Worm (Caenorhabditis elegans) whole organism, L4/young adult: ENCODE results near the gene C31E10.6.

Experiments
- W03F9.2 ChIP-seq: fragments of 150-350 bp; optimal IDR thresholded peaks from 2 replicates; lab custom pipeline; 2014; ENCODE audit warnings: missing biosample characterization, missing genetic modification characterization
- dao-5 ChIP-seq: sonication (generic microtip); optimal IDR thresholded peaks from 2 replicates; lab custom pipeline; 2016; ENCODE audit warnings: missing genotype, missing genetic modification characterization, moderate library complexity, missing compliant biosample characterization
- him-1 ChIP-seq: sonication (generic microtip); optimal IDR thresholded peaks from 2 replicates; lab custom pipeline; 2016; ENCODE audit warnings: missing genotype, missing genetic modification reagents, missing genetic modification characterization, missing compliant biosample characterization

Gene C31E10.6

ce11 chrX:14016698-14017097 is 20.6 kb downstream of the C31E10.6 start:
- TF ChIP-seq him-1 (peak; percentile 82), dao-5 (tag; lab: Kevin White, UChicago) (no peak)

ce11 chrX:14020290-14020689 is 24.2 kb downstream of the C31E10.6 start, which contains the start of gene C04C11.1:
Gene C04C11.1, plus strand, starts transcription at chrX:14020590.
- no peak for TF ChIP-seq dao-5 (tag; lab: Kevin White, UChicago)
- TF ChIP-seq him-1 = no peak
- no peak for TF ChIP-seq W03F9.2 (tag; lab: Kevin White, UChicago)

ce11 chrX:14024400-14024953 is 28.3 kb downstream of the C31E10.6 start:
- no peak for TF ChIP-seq dao-5 (tag; lab: Kevin White, UChicago)
- TF ChIP-seq him-1 = no peak
- no peak for TF ChIP-seq W03F9.2 (tag; lab: Kevin White, UChicago)

- TF ChIP-seq dao-5 (tag; lab: Kevin White, UChicago) (no peak), W03F9.2 (tag; lab: Kevin White, UChicago) (no peak), him-1 (no peak)
These were observed 30.8 kb downstream of the C31E10.6 start for ce11 chrX:14026893-14027292.

DNA sequence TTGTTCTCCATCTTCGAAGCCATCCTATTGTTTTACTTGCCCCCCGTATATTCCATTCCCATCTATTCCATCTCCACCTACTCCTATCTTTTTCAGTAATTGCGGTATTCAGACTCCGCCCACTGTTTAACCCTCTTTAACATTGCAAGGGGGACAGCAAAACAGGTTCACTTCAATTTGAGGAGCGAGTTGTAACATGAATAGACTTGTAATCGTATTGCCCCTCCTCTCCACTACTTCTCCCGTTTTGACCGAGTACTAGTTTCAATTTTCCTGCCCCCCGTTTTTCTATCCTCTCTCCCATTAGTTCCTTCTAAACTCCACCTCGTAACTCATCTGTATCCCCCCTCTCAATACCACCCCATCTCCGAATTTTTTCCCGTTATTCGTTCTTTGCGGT is 32.4 kb downstream of the C31E10.6 start:
- TF ChIP-seq W03F9.2 (tag; lab: Kevin White, UChicago) (no peak), dao-5 (tag; lab: Kevin White, UChicago) (no peak), him-1 (no peak)

DNA sequence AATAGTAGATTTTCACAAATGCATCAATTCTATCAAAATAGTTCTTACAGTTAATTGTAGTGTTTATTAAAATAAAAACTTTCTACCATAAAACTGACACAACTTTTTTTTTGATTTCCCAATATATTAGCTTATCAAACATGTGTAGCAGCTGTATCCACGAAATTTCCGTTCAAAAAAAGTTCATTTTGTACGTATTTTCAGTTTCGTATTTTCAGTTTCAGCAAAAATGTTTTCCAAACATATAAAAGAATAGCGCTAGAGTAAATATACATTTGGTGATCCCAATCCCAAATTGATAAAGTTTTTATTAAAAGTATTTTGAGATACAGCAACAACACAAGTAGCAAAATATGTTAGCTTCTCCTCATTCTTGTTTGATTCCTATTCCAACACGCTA is 33.3 kb downstream of the C31E10.6 start:
- TF ChIP-seq W03F9.2 (tag; lab: Kevin White, UChicago) = no peak
- no peak for TF ChIP-seq him-1
- TF ChIP-seq dao-5 (tag; lab: Kevin White, UChicago) = no peak

DNA sequence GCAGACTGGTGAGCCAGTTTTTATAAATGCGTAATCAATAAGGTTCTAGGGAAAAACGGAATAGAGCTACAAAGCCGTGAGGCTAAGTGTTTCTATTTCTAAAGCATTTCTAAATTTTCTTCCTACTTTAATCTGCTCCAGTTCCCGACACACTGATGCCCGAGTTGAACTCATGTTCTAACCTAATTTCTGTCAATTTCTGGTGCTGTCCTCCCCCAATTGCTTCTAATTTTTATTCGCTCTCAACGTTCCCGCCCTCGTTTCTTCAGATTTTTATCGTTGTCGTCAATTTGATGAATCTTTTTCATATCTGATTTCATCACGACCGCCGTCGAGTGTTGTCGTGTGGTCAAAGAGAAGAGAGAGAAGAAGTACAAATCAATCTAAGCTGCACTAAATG is 33.7 kb downstream of the C31E10.6 start:
- TF ChIP-seq dao-5 (tag; lab: Kevin White, UChicago) (no peak), W03F9.2 (tag; lab: Kevin White, UChicago) (no peak), him-1 (no peak)

ce11 chrX:14030524-14030923 is 34.4 kb downstream of the C31E10.6 start:
- TF ChIP-seq him-1 = no peak

DNA sequence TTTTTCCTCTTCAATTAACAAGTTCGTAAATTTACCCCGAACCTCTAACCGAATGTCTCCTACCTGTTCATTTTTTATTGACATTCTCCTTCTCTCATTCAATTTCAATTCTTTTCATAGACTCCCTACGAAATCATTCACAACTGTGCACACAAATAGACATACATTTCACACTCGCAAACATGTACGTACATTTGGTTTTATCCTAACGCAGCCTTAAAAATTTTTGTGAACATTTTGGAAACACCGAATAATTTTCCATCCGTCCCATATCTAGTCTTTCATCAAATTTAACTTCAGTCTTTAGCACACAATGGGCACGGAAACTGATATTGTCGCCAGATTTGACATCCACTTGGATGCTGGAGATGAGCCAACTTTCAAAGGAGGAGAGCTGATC is 37.4 kb downstream of the C31E10.6 start, which contains the start of gene arrd-25:
Gene arrd-25, plus strand, starts transcription at position 301 of the 400 bp plus-strand sequence.
- TF ChIP-seq dao-5 (tag; lab: Kevin White, UChicago) (no peak), W03F9.2 (tag; lab: Kevin White, UChicago) (no peak), him-1 (no peak)

- no peak for TF ChIP-seq dao-5 (tag; lab: Kevin White, UChicago)
- TF ChIP-seq him-1 = no peak
- TF ChIP-seq W03F9.2 (tag; lab: Kevin White, UChicago) = no peak
These were observed 43.2 kb downstream of the C31E10.6 start for ce11 chrX:14039293-14039692.

- TF ChIP-seq W03F9.2 (tag; lab: Kevin White, UChicago) = no peak
- no peak for TF ChIP-seq him-1
- no peak for TF ChIP-seq dao-5 (tag; lab: Kevin White, UChicago)
These were observed 48.2 kb downstream of the C31E10.6 start for ce11 chrX:14044362-14044761.

ce11 chrX:14047609-14048008 is 51.5 kb downstream of the C31E10.6 start:
- no peak for TF ChIP-seq dao-5 (tag; lab: Kevin White, UChicago)
- TF ChIP-seq him-1 = no peak
- TF ChIP-seq W03F9.2 (tag; lab: Kevin White, UChicago) = no peak
